Worm (Caenorhabditis elegans) whole organism, L2 larva: Measurements from ENCODE around the gene C03C10.7.

ENCODE experiments used
- egl-27 ChIP-seq: sonication (generic microtip); optimal IDR thresholded peaks from 3 replicates; lab custom pipeline; 2017; ENCODE audit warnings: missing biosample characterization, missing genetic modification reagents, missing genetic modification characterization
- fos-1 ChIP-seq: fragments of 150-350 bp; optimal IDR thresholded peaks from 2 replicates; lab custom pipeline; 2014; ENCODE audit warnings: missing biosample characterization, missing genetic modification characterization
- nhr-10 ChIP-seq: sonication (generic microtip); optimal IDR thresholded peaks from 2 replicates; lab custom pipeline; 2017; ENCODE audit warnings: missing biosample characterization, missing genetic modification characterization
- zag-1 ChIP-seq: fragments of 150-350 bp; optimal IDR thresholded peaks from 2 replicates; lab custom pipeline; 2014; ENCODE audit warnings: missing biosample characterization, missing genetic modification characterization
- ztf-4 ChIP-seq: fragments of 150-350 bp; optimal IDR thresholded peaks from 2 replicates; lab custom pipeline; 2014; ENCODE audit warnings: missing biosample characterization, missing genetic modification characterization

- TF ChIP-seq ztf-4 (tag; lab: Kevin White, UChicago) (no peak), egl-27 (tag; lab: Kevin White, UChicago) (no peak), nhr-10 (no peak), zag-1 (tag; lab: Kevin White, UChicago) (no peak), fos-1 (no peak)
Measured at ce11 chrIII:4057894-4058293, 38.0 kb upstream of the C03C10.7 start, which contains the start of gene rcq-5.
